Fruit fly (Drosophila melanogaster) whole organism, adult: ENCODE data around the gene CG10055.

ENCODE experiments used
- CG11617 ChIP-seq: fragments of 200-800 bp; sonication (Bioruptor generic); optimal IDR thresholded peaks from 2 replicates; lab custom pipeline; 2017; ENCODE audit warnings: mild to moderate bottlenecking, missing biosample characterization, missing genetic modification reagents, missing genetic modification characterization
- CG14711 ChIP-seq: fragments of 200-800 bp; sonication (Bioruptor generic); optimal IDR thresholded peaks from 2 replicates; lab custom pipeline; 2018; ENCODE audit warnings: missing biosample characterization, mild to moderate bottlenecking, missing genetic modification characterization, moderate library complexity
- Clk ChIP-seq: fragments of 200-800 bp; sonication (Bioruptor generic); optimal IDR thresholded peaks from 2 replicates; lab custom pipeline; 2017; ENCODE audit warnings: missing biosample characterization, missing genetic modification characterization
- cic ChIP-seq: fragments of 200-800 bp; sonication (Bioruptor generic); optimal IDR thresholded peaks from 2 replicates; lab custom pipeline; 2017; ENCODE audit warnings: missing biosample characterization, mild to moderate bottlenecking, missing genetic modification characterization, moderate library complexity
- cnc ChIP-seq, 2 experiments: fragments of >200 bp; optimal IDR thresholded peaks; 2 replicates each; lab custom pipeline; 2017
- kay ChIP-seq: fragments of 200-800 bp; sonication (Bioruptor generic); peaks from one replicate; lab custom pipeline; 2016; ENCODE audit warnings: missing biosample characterization, missing genetic modification characterization, borderline replicate concordance
- ovo ChIP-seq: fragments of 200-800 bp; sonication (Bioruptor generic); optimal IDR thresholded peaks from 2 replicates; lab custom pipeline; 2016; ENCODE audit warnings: missing biosample characterization, missing genetic modification characterization
- toe ChIP-seq: fragments of 200-800 bp; sonication (Bioruptor generic); optimal IDR thresholded peaks from 2 replicates; lab custom pipeline; 2016; ENCODE audit warnings: missing biosample characterization, missing genetic modification characterization

DNA sequence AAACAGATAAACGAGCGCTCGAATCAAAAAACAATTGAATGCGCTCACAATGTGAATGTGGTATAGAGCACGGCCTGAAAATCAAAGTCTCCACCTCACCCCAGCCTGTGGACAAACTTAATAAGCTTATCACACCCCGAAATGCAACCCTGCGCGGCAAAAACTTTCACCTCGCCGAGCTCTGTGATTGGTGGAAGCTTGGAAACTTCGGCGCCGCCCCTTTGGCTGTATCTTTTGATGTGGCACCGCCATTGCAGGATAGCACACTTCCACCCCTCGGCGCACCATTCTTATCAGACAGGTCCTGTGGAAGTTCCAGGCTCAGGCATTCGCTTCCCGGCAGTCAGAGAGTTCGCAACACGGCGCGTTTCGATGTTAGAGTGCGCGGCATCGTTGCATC, 50.6 kb downstream of the CG10055 start, which contains the start of gene Fer1:
- TF ChIP-seq toe (GFP tag; lab: Kevin White, UChicago), result no peak
- TF ChIP-seq Clk (GFP tag; lab: Kevin White, UChicago), result no peak
- TF ChIP-seq kay, result no peak
- no peak for TF ChIP-seq CG11617
- TF ChIP-seq CG14711 (tag; lab: Kevin White, UChicago), result no peak
- no peak for TF ChIP-seq cic (GFP tag; lab: Kevin White, UChicago)
- TF ChIP-seq ovo (GFP tag; lab: Kevin White, UChicago), result no peak
- no peak for TF ChIP-seq cnc (optimal IDR thresholded peaks at IDR 0.05; lab: Kevin White, UChicago)
